Worm (Caenorhabditis elegans) whole organism, L1 larva: ENCODE measurements around the gene gon-4.
A peak's percentile ranks its signal among the peaks of the same experiment; 100 is the strongest.

Source experiments
- C04F5.9 ChIP-seq: sonication (generic microtip); optimal IDR thresholded peaks from 2 replicates; lab custom pipeline; 2016; ENCODE audit warnings: missing genetic modification characterization, missing compliant biosample characterization
- C34B4.2 ChIP-seq: sonication (generic microtip); optimal IDR thresholded peaks from 2 replicates; lab custom pipeline; 2017; ENCODE audit warnings: mild to moderate bottlenecking, missing genetic modification characterization, missing compliant biosample characterization
- aly-2 ChIP-seq: fragments of 150-350 bp; optimal IDR thresholded peaks from 2 replicates; lab custom pipeline; 2014; ENCODE audit warnings: missing biosample characterization, missing genetic modification characterization
- ceh-63 ChIP-seq: fragments of 200-800 bp; sonication (Bioruptor generic); optimal IDR thresholded peaks from 2 replicates; lab custom pipeline; 2018; ENCODE audit warnings: mild to moderate bottlenecking, missing genetic modification characterization, missing compliant biosample characterization
- efl-1 ChIP-seq, 4 experiments: fragments of 150-350 bp; optimal IDR thresholded peaks in 3 of 4; peaks in 1 of 4; 1 replicate in 1 of 4; 2 replicates in 3 of 4; lab custom pipeline; 2014; ENCODE audit warnings: missing biosample characterization in 2 of 4, missing genetic modification characterization in 2 of 4, missing genetic modification reagents in 2 of 4
- elt-3 ChIP-seq, 6 experiments: fragments of 150-350 bp in 1 of 6; sonication (generic microtip); optimal IDR thresholded peaks; 2 replicates each; lab custom pipeline; 2017 to 2018; ENCODE audit warnings: missing biosample characterization in 6 of 6, missing genetic modification characterization in 6 of 6, inconsistent platforms in 1 of 6
- jun-1 ChIP-seq: fragments of 150-350 bp; optimal IDR thresholded peaks from 2 replicates; lab custom pipeline; 2014; ENCODE audit warnings: missing biosample characterization, missing genetic modification reagents, missing genetic modification characterization
- lin-39 ChIP-seq: fragments of 150-350 bp; optimal IDR thresholded peaks from 2 replicates; lab custom pipeline; 2014; ENCODE audit warnings: missing biosample characterization, missing genetic modification reagents, missing genetic modification characterization
- nhr-19 ChIP-seq: fragments of 200-800 bp; sonication (Bioruptor generic); conservative IDR thresholded peaks from 2 replicates; pipeline ENCODE4 v1.3.6; 2022; ENCODE audit warnings: missing genetic modification characterization, missing compliant biosample characterization
- nhr-28 ChIP-seq: fragments of 150-350 bp; optimal IDR thresholded peaks from 2 replicates; lab custom pipeline; 2014; ENCODE audit warnings: missing biosample characterization, missing genetic modification characterization
- skn-1 ChIP-seq: fragments of 150-350 bp; optimal IDR thresholded peaks from 2 replicates; lab custom pipeline; 2014; ENCODE audit warnings: missing biosample characterization, missing genetic modification characterization
- zip-4 ChIP-seq: fragments of 200-800 bp; sonication (Bioruptor generic); optimal IDR thresholded peaks from 2 replicates; lab custom pipeline; 2018; ENCODE audit warnings: mild to moderate bottlenecking, missing genetic modification characterization, moderate library complexity, missing compliant biosample characterization

ce11 chrIV:10222122-10222589 lies 24.5 kb downstream of the gon-4 start, which contains the start of gene C24F3.2:
- TF ChIP-seq zip-4 (GFP tag; lab: Kevin White, UChicago) (no peak), elt-3 (tag; optimal IDR thresholded peaks at IDR 0.05; lab: Kevin White, UChicago) (peak in 2 of 6 experiments; percentile 36 to 54), ceh-63 (GFP tag; lab: Kevin White, UChicago) (no peak), jun-1 (tag; lab: Kevin White, UChicago) (no peak), nhr-19 (GFP tag; lab: Robert Waterston, UW) (peak; percentile 45), nhr-28 (tag; lab: Kevin White, UChicago) (no peak), skn-1 (tag; lab: Kevin White, UChicago) (peak; percentile 24), lin-39 (no peak), aly-2 (no peak), efl-1 (optimal IDR thresholded peaks at IDR 0.05; lab: Kevin White, UChicago) (peak; percentile 41 to 79), efl-1 (GFP tag; optimal IDR thresholded peaks at IDR 0.05 in 1 of 2; lab: Kevin White, UChicago) (peak; percentile 80 to 97), C04F5.9 (no peak), C34B4.2 (no peak)
